Fruit fly (Drosophila melanogaster) whole organism, wandering third instar larva: ENCODE results near the gene TotM.

Experiments used
- Abd-B ChIP-seq: fragments of >200 bp; optimal IDR thresholded peaks from 2 replicates; lab custom pipeline; 2017; ENCODE audit warnings: missing biosample characterization, missing genetic modification characterization
- CG32264 ChIP-seq: fragments of 200-800 bp; sonication (Bioruptor generic); optimal IDR thresholded peaks from 2 replicates; lab custom pipeline; 2016; ENCODE audit warnings: missing biosample characterization, missing genetic modification characterization
- CG9705 ChIP-seq: fragments of 200-800 bp; sonication (Bioruptor generic); optimal IDR thresholded peaks from 2 replicates; lab custom pipeline; 2018; ENCODE audit warnings: missing biosample characterization, mild to moderate bottlenecking, missing genetic modification characterization
- CrebA ChIP-seq: fragments of 200-800 bp; sonication (Bioruptor generic); optimal IDR thresholded peaks from 2 replicates; lab custom pipeline; 2016; ENCODE audit warnings: missing biosample characterization, mild to moderate bottlenecking, missing genetic modification characterization, borderline replicate concordance
- Dif ChIP-seq: fragments of 200-275, 200-300 bp; sonication (Bioruptor generic); optimal IDR thresholded peaks from 2 replicates; lab custom pipeline; 2018; ENCODE audit warnings: missing biosample characterization, missing genetic modification characterization; ENCODE audit not compliant: partially characterized antibody
- GATAd ChIP-seq: sonication (Bioruptor generic); optimal IDR thresholded peaks from 2 replicates; lab custom pipeline; 2016; ENCODE audit warnings: missing biosample characterization, missing genetic modification characterization
- HLH106 ChIP-seq: fragments of 200-800 bp; optimal IDR thresholded peaks from 3 replicates; lab custom pipeline; 2019; ENCODE audit warnings: missing biosample characterization, mild to moderate bottlenecking, missing genetic modification characterization, moderate library complexity
- Hnf4 ChIP-seq: fragments of 200-800 bp; sonication (Bioruptor generic); optimal IDR thresholded peaks from 2 replicates; lab custom pipeline; 2016; ENCODE audit warnings: missing biosample characterization, mild to moderate bottlenecking, missing genetic modification characterization
- Hr78 ChIP-seq: fragments of >200 bp; optimal IDR thresholded peaks from 2 replicates; lab custom pipeline; 2017; ENCODE audit warnings: missing biosample characterization, missing genetic modification characterization
- Hr83 ChIP-seq: fragments of 200-300 bp; sonication (Bioruptor generic); optimal IDR thresholded peaks from 2 replicates; lab custom pipeline; 2016; ENCODE audit warnings: missing biosample characterization, mild to moderate bottlenecking, missing genetic modification characterization, moderate library complexity; ENCODE audit not compliant: poor library complexity, severe bottlenecking
- Jra ChIP-seq: sonication (Bioruptor generic); optimal IDR thresholded peaks from 2 replicates; lab custom pipeline; 2016; ENCODE audit warnings: missing biosample characterization, missing genetic modification characterization
- Mio ChIP-seq: sonication (Bioruptor generic); optimal IDR thresholded peaks from 2 replicates; lab custom pipeline; 2016; ENCODE audit warnings: missing biosample characterization, missing genetic modification characterization
- Myc ChIP-seq: fragments of >200 bp; optimal IDR thresholded peaks from 2 replicates; lab custom pipeline; 2017
- N ChIP-seq: fragments of >200 bp; optimal IDR thresholded peaks from 2 replicates; lab custom pipeline; 2018; ENCODE audit warnings: missing biosample characterization, missing external identifiers, missing genetic modification characterization
- OdsH ChIP-seq: fragments of 200-800 bp; sonication (Bioruptor generic); optimal IDR thresholded peaks from 2 replicates; lab custom pipeline; 2016; ENCODE audit warnings: missing biosample characterization, mild to moderate bottlenecking, missing genetic modification characterization
- Rel ChIP-seq, 2 experiments: fragments of 200-800 bp; sonication (Bioruptor generic) in 1 of 2; optimal IDR thresholded peaks; 2 replicates in 1 of 2; 3 replicates in 1 of 2; lab custom pipeline; 2016 to 2019; ENCODE audit warnings: mild to moderate bottlenecking in 2 of 2, missing biosample characterization in 2 of 2, missing genetic modification characterization in 2 of 2, moderate library complexity in 1 of 2
- Sp1 ChIP-seq: fragments of 200-800 bp; sonication (Bioruptor generic); optimal IDR thresholded peaks from 3 replicates; lab custom pipeline; 2019; ENCODE audit warnings: missing biosample characterization, mild to moderate bottlenecking, missing genetic modification characterization, moderate library complexity
- Vsx2 ChIP-seq: fragments of 200-300, 225-300 bp; sonication (Bioruptor generic); optimal IDR thresholded peaks from 2 replicates; lab custom pipeline; 2018; ENCODE audit warnings: missing biosample characterization, missing genetic modification characterization; ENCODE audit not compliant: partially characterized antibody
- br ChIP-seq: fragments of 200-800 bp; sonication (Bioruptor generic); optimal IDR thresholded peaks from 2 replicates; lab custom pipeline; 2016; ENCODE audit warnings: missing biosample characterization, missing genetic modification characterization
- brk ChIP-seq: fragments of 200-800 bp; sonication (Bioruptor generic); optimal IDR thresholded peaks from 2 replicates; lab custom pipeline; 2016; ENCODE audit warnings: missing biosample characterization, mild to moderate bottlenecking, missing genetic modification characterization
- dl ChIP-seq, 2 experiments: fragments of 175-275, 200-275 bp in 1 of 2; fragments of 200-275 bp in 1 of 2; sonication (Bioruptor generic); optimal IDR thresholded peaks; lab custom pipeline; 2018; ENCODE audit warnings: mild to moderate bottlenecking in 2 of 2, missing biosample characterization in 2 of 2, missing genetic modification characterization in 2 of 2, moderate library complexity in 2 of 2; ENCODE audit not compliant: partially characterized antibody in 2 of 2, insufficient read depth in 1 of 2
- dmrt93B ChIP-seq: fragments of 200-800 bp; sonication (Bioruptor generic); optimal IDR thresholded peaks from 2 replicates; lab custom pipeline; 2018; ENCODE audit warnings: missing biosample characterization, mild to moderate bottlenecking, missing genetic modification characterization
- dsf ChIP-seq: sonication (Bioruptor generic); optimal IDR thresholded peaks from 2 replicates; lab custom pipeline; 2016; ENCODE audit warnings: missing biosample characterization, missing genetic modification characterization, borderline replicate concordance
- ey ChIP-seq: fragments of 200-800 bp; sonication (Bioruptor generic); optimal IDR thresholded peaks from 2 replicates; lab custom pipeline; 2016; ENCODE audit warnings: missing biosample characterization, missing genetic modification characterization
- foxo ChIP-seq, 2 experiments: fragments of 200-800 bp; sonication (Bioruptor generic); optimal IDR thresholded peaks; 2 replicates in 1 of 2; 3 replicates in 1 of 2; lab custom pipeline; 2016 to 2017; ENCODE audit warnings: missing biosample characterization in 2 of 2, missing genetic modification characterization in 2 of 2
- fru ChIP-seq: fragments of 200-800 bp; sonication (Bioruptor generic); optimal IDR thresholded peaks from 3 replicates; lab custom pipeline; 2016; ENCODE audit warnings: missing biosample characterization, mild to moderate bottlenecking, missing genetic modification characterization
- h ChIP-seq: fragments of 200-800 bp; sonication (Bioruptor generic); optimal IDR thresholded peaks from 3 replicates; lab custom pipeline; 2016; ENCODE audit warnings: missing biosample characterization, mild to moderate bottlenecking, missing genetic modification characterization
- jim ChIP-seq: fragments of 175-275, 200-325 bp; sonication (Bioruptor generic); optimal IDR thresholded peaks from 2 replicates; lab custom pipeline; 2016; ENCODE audit warnings: missing biosample characterization, mild to moderate bottlenecking, missing genetic modification characterization
- lola ChIP-seq: fragments of >200 bp; optimal IDR thresholded peaks from 2 replicates; lab custom pipeline; 2017; ENCODE audit warnings: missing biosample characterization, missing genetic modification characterization
- pan ChIP-seq: fragments of >200 bp; optimal IDR thresholded peaks from 2 replicates; lab custom pipeline; 2017
- psq ChIP-seq: fragments of 200-800 bp; sonication (Bioruptor generic); optimal IDR thresholded peaks from 3 replicates; lab custom pipeline; 2017; ENCODE audit warnings: missing biosample characterization, mild to moderate bottlenecking, missing genetic modification characterization, moderate library complexity
- rgr ChIP-seq: fragments of 200-800 bp; sonication (Bioruptor generic); optimal IDR thresholded peaks from 3 replicates; lab custom pipeline; 2016; ENCODE audit warnings: missing biosample characterization, mild to moderate bottlenecking, missing genetic modification characterization
- sage ChIP-seq: fragments of 200-800 bp; sonication (Bioruptor generic); optimal IDR thresholded peaks from 2 replicates; lab custom pipeline; 2016; ENCODE audit warnings: missing biosample characterization, mild to moderate bottlenecking, missing genetic modification characterization
- sv ChIP-seq: fragments of 200-800 bp; sonication (Bioruptor generic); optimal IDR thresholded peaks from 3 replicates; lab custom pipeline; 2016; ENCODE audit warnings: missing biosample characterization, missing genetic modification characterization
- tai ChIP-seq: sonication (Bioruptor generic); optimal IDR thresholded peaks from 2 replicates; lab custom pipeline; 2016; ENCODE audit warnings: missing biosample characterization, missing genetic modification characterization
- usp ChIP-seq: fragments of >200 bp; optimal IDR thresholded peaks from 2 replicates; lab custom pipeline; 2017; ENCODE audit warnings: missing biosample characterization, missing genetic modification characterization
- woc ChIP-seq: sonication (Bioruptor generic); optimal IDR thresholded peaks from 2 replicates; lab custom pipeline; 2016; ENCODE audit warnings: missing biosample characterization, mild to moderate bottlenecking, missing genetic modification characterization

TotM gene

dm6 chr2L:5287599-5288261 lies 41.9 kb upstream of the TotM start (continued):
- TF ChIP-seq HLH106 (tag; lab: Kevin White, UChicago), result peak; percentile 89
- no peak for TF ChIP-seq dl (GFP tag; optimal IDR thresholded peaks at IDR 0.05; lab: Kevin White, UChicago; ENCODE audit: insufficient read depth in 1 of 2, partially characterized antibody in 2 of 2)
- no peak for TF ChIP-seq dsf (GFP tag; lab: Kevin White, UChicago)
- TF ChIP-seq psq (GFP tag; lab: Kevin White, UChicago), result peak; percentile 72
- no peak for TF ChIP-seq pan
- peak; percentile 52 for TF ChIP-seq CG32264 (GFP tag; lab: Kevin White, UChicago)
- TF ChIP-seq ey (GFP tag; lab: Kevin White, UChicago), result peak; percentile 80
- no peak for TF ChIP-seq tai (GFP tag; lab: Kevin White, UChicago)

DNA sequence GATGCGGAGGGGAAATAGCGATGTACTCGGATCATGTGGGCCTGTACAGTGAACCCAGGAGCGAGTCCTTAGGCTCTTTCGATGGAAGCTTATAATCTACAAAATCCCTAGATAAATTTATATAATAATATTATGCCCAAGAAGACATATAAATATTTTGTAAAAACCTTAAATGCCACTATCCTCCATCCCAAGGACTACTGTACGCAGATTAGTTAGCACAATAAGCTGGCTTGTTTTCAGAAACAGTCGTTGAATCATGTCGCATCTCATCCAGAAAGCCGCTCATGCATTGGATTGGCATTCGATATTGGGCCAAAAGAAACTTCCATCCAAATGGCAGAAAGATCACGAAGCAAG lies 41.4 kb upstream of the TotM start:
- TF ChIP-seq Hr78 (GFP tag; lab: Kevin White, UChicago) (no peak), foxo (GFP tag; optimal IDR thresholded peaks at IDR 0.05; lab: Kevin White, UChicago) (peak in 1 of 2 experiments; percentile 4), jim (GFP tag; lab: Kevin White, UChicago) (no peak), h (GFP tag; lab: Kevin White, UChicago) (peak; percentile 41), Myc (no peak), ey (GFP tag; lab: Kevin White, UChicago) (peak; percentile 45), fru (GFP tag; lab: Kevin White, UChicago) (peak; percentile 12), Sp1 (GFP tag; lab: Kevin White, UChicago) (peak; percentile 45), GATAd (no peak), br (GFP tag; lab: Kevin White, UChicago) (peak; percentile 35), OdsH (peak; percentile 73), CrebA (no peak), Hnf4 (GFP tag; lab: Kevin White, UChicago) (peak; percentile 47), HLH106 (tag; lab: Kevin White, UChicago) (peak; percentile 43), dsf (GFP tag; lab: Kevin White, UChicago) (peak; percentile 0), rgr (GFP tag; lab: Kevin White, UChicago) (peak; percentile 24), lola (GFP tag; lab: Kevin White, UChicago) (no peak)
- TF ChIP-seq, all 38 proteins: peak for 11

DNA sequence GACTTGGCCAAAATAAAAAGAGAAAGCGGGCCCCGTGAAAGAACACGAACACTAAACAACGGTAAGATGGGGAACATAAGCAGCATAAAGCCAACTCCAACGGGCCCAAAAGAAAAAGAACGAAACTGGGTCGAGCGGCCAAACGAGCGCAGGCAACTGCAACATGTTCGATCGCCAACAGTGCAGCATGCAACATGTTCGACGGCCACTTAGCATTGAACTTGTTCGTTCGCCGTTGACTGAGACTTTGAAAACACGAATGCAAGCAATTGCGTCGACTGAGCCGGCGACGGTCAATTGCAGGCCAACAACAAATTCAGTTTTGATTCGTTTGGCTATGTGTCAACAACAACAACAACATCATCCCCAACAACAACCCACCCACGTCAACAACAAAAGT lies 40.9 kb upstream of the TotM start, which contains the start of gene vri:
TSS of gene vri (plus strand) at position 224 of the 400 bp plus-strand sequence.
- TF ChIP-seq CG32264 (GFP tag; lab: Kevin White, UChicago) (no peak), pan (no peak), fru (GFP tag; lab: Kevin White, UChicago) (no peak), Hr78 (GFP tag; lab: Kevin White, UChicago) (no peak), CG9705 (GFP tag; lab: Kevin White, UChicago) (no peak), Jra (GFP tag; lab: Kevin White, UChicago) (no peak), Rel (GFP tag; optimal IDR thresholded peaks at IDR 0.05; lab: Kevin White, UChicago) (no peak), Rel (tag; optimal IDR thresholded peaks at IDR 0.05; lab: Kevin White, UChicago) (no peak), tai (GFP tag; lab: Kevin White, UChicago) (no peak), rgr (GFP tag; lab: Kevin White, UChicago) (no peak), dsf (GFP tag; lab: Kevin White, UChicago) (no peak), Abd-B (no peak), br (GFP tag; lab: Kevin White, UChicago) (no peak), Vsx2 (GFP tag; lab: Kevin White, UChicago) (no peak)

DNA sequence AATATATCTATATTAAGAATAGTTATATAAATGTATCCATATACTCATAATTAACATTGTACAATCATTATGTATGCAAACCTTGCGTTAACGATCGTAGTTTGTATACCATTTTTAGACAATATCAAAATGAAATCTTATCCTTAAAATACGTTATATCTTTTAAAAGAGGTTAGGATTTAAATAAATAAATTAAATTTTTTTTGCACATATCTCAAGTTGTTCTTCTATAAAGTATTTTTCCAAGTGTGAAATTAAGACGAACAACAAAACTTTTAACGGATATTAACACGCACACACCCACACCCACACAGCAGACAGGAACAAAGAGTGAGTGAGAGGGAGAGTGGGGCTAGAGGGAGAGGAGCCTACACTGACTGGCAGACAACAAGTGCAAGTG lies 39.7 kb upstream of the TotM start:
- TF ChIP-seq sage (no peak), Myc (no peak), jim (GFP tag; lab: Kevin White, UChicago) (no peak), Mio (GFP tag; lab: Kevin White, UChicago) (no peak), woc (no peak), Hr78 (GFP tag; lab: Kevin White, UChicago) (no peak), dl (GFP tag; optimal IDR thresholded peaks at IDR 0.05; lab: Kevin White, UChicago; ENCODE audit: insufficient read depth in 1 of 2, partially characterized antibody in 2 of 2) (no peak), brk (GFP tag; lab: Kevin White, UChicago) (no peak), rgr (GFP tag; lab: Kevin White, UChicago) (peak; percentile 9), Vsx2 (GFP tag; lab: Kevin White, UChicago) (no peak), Rel (GFP tag; optimal IDR thresholded peaks at IDR 0.05; lab: Kevin White, UChicago) (no peak), Rel (tag; optimal IDR thresholded peaks at IDR 0.05; lab: Kevin White, UChicago) (no peak), Jra (GFP tag; lab: Kevin White, UChicago) (no peak), Dif (GFP tag; lab: Kevin White, UChicago) (no peak), psq (GFP tag; lab: Kevin White, UChicago) (peak; percentile 1), CG9705 (GFP tag; lab: Kevin White, UChicago) (no peak), ey (GFP tag; lab: Kevin White, UChicago) (no peak), dsf (GFP tag; lab: Kevin White, UChicago) (no peak), fru (GFP tag; lab: Kevin White, UChicago) (peak; percentile 33), Hnf4 (GFP tag; lab: Kevin White, UChicago) (no peak), OdsH (peak; percentile 37), HLH106 (tag; lab: Kevin White, UChicago) (peak; percentile 15), foxo (GFP tag; optimal IDR thresholded peaks at IDR 0.05; lab: Kevin White, UChicago) (peak in 1 of 2 experiments; percentile 29), dmrt93B (GFP tag; lab: Kevin White, UChicago) (no peak), usp (GFP tag; lab: Kevin White, UChicago) (no peak), pan (no peak), tai (GFP tag; lab: Kevin White, UChicago) (no peak), Hr83 (no peak), CrebA (no peak), sv (no peak), N (GFP tag; lab: Kevin White, UChicago) (no peak), h (GFP tag; lab: Kevin White, UChicago) (peak; percentile 9)
